Fruit fly (Drosophila melanogaster) whole organism, embryonic: ENCODE measurements around the gene CG3009.

Experiments
- Atf3 ChIP-seq: fragments of 200-800 bp; sonication (Bioruptor generic); optimal IDR thresholded peaks from 3 replicates; lab custom pipeline; 2016; ENCODE audit warnings: missing biosample characterization, missing genetic modification characterization
- CG10366 ChIP-seq: fragments of 200-800 bp; sonication (Bioruptor generic); IDR thresholded peaks from 2 replicates; pipeline ENCODE4 v1.3.6; 2022; ENCODE audit warnings: missing biosample characterization, missing genetic modification characterization
- CG10959 ChIP-seq: fragments of 200-800 bp; sonication (Bioruptor generic); IDR thresholded peaks from 2 replicates; pipeline ENCODE4 v1.3.6; 2022; ENCODE audit warnings: missing biosample characterization, missing genetic modification characterization
- CG11504 ChIP-seq: fragments of 200-800 bp; sonication (Bioruptor generic); optimal IDR thresholded peaks from 3 replicates; lab custom pipeline; 2019; ENCODE audit warnings: missing biosample characterization, mild to moderate bottlenecking, missing genetic modification characterization, moderate library complexity
- CG12071 ChIP-seq: fragments of 200-800 bp; sonication (Bioruptor generic); optimal IDR thresholded peaks from 3 replicates; lab custom pipeline; 2018; ENCODE audit warnings: missing biosample characterization, mild to moderate bottlenecking, missing genetic modification characterization
- CG13287 ChIP-seq: fragments of 200-800 bp; sonication (Bioruptor generic); IDR thresholded peaks from 2 replicates; pipeline ENCODE4 v1.3.6; 2022; ENCODE audit warnings: missing biosample characterization, missing genetic modification characterization; ENCODE audit not compliant: partially characterized antibody
- CG16815 ChIP-seq: fragments of 200-800 bp; sonication (Bioruptor generic); optimal IDR thresholded peaks from 3 replicates; lab custom pipeline; 2017; ENCODE audit warnings: missing biosample characterization, mild to moderate bottlenecking, missing genetic modification characterization
- CG2199 ChIP-seq: fragments of 200-800 bp; sonication (Bioruptor generic); IDR thresholded peaks from 3 replicates; pipeline ENCODE4 v1.3.6; 2022; ENCODE audit warnings: missing biosample characterization, missing genetic modification characterization
- CG32532 ChIP-seq: fragments of 200-800 bp; sonication (Bioruptor generic); IDR thresholded peaks from 2 replicates; pipeline ENCODE4 v1.3.6; 2022; ENCODE audit warnings: missing biosample characterization, missing genetic modification characterization
- CG32767 ChIP-seq: fragments of 200-800 bp; sonication (Bioruptor generic); IDR thresholded peaks from 2 replicates; pipeline ENCODE4 v1.3.6; 2022; ENCODE audit warnings: missing biosample characterization, missing genetic modification characterization
- CG33557 ChIP-seq: fragments of 200-800 bp; sonication (Bioruptor generic); optimal IDR thresholded peaks from 2 replicates; lab custom pipeline; 2019; ENCODE audit warnings: missing biosample characterization, mild to moderate bottlenecking, missing genetic modification characterization, moderate library complexity
- CG6175 ChIP-seq: fragments of 200-800 bp; sonication (Bioruptor generic); IDR thresholded peaks from 3 replicates; pipeline ENCODE4 v1.3.6; 2022; ENCODE audit warnings: missing biosample characterization, missing genetic modification characterization
- CG8478 ChIP-seq: fragments of >200 bp; optimal IDR thresholded peaks from 2 replicates; lab custom pipeline; 2018
- Doc2 ChIP-seq: fragments of 200-800 bp; sonication (Bioruptor generic); IDR thresholded peaks from 2 replicates; pipeline ENCODE4 v1.3.6; 2022; ENCODE audit warnings: missing biosample characterization, missing genetic modification characterization
- Drgx ChIP-seq: fragments of 200-800 bp; sonication (Bioruptor generic); IDR thresholded peaks from 2 replicates; pipeline ENCODE4 v1.3.6; 2022; ENCODE audit warnings: missing biosample characterization, missing genetic modification characterization
- Hand ChIP-seq: fragments of 200-800 bp; sonication (Bioruptor generic); optimal IDR thresholded peaks from 2 replicates; lab custom pipeline; 2017; ENCODE audit warnings: mild to moderate bottlenecking, missing biosample characterization, missing genetic modification reagents, missing genetic modification characterization
- Hmr ChIP-seq: fragments of 200-800 bp; sonication (Bioruptor generic); optimal IDR thresholded peaks from 3 replicates; lab custom pipeline; 2017; ENCODE audit warnings: mild to moderate bottlenecking, missing biosample characterization, missing genetic modification reagents, missing genetic modification characterization
- Hr3 ChIP-seq: fragments of 200-800 bp; sonication (Bioruptor generic); optimal IDR thresholded peaks from 3 replicates; lab custom pipeline; 2016; ENCODE audit warnings: missing biosample characterization, missing genetic modification characterization
- Hr51 ChIP-seq, 2 experiments: fragments of 200-800 bp; sonication (Bioruptor generic); optimal IDR thresholded peaks; 2 replicates in 1 of 2; 3 replicates in 1 of 2; lab custom pipeline; 2016 to 2018; ENCODE audit warnings: missing biosample characterization in 2 of 2, missing genetic modification characterization in 2 of 2, mild to moderate bottlenecking in 1 of 2, moderate library complexity in 1 of 2
- Jarid2 ChIP-seq: fragments of 200-800 bp; sonication (Bioruptor generic); optimal IDR thresholded peaks from 3 replicates; lab custom pipeline; 2017; ENCODE audit warnings: mild to moderate bottlenecking, missing biosample characterization, missing genetic modification reagents, missing genetic modification characterization
- Lhr ChIP-seq: fragments of 200-800 bp; sonication (Bioruptor generic); optimal IDR thresholded peaks from 3 replicates; lab custom pipeline; 2017; ENCODE audit warnings: mild to moderate bottlenecking, missing biosample characterization, missing genetic modification reagents, missing genetic modification characterization
- Lpt ChIP-seq: fragments of >200 bp; optimal IDR thresholded peaks from 2 replicates; lab custom pipeline; 2018; ENCODE audit warnings: missing biosample characterization, missing genetic modification characterization
- Max ChIP-seq: fragments of 200-800 bp; sonication (Bioruptor generic); optimal IDR thresholded peaks from 2 replicates; lab custom pipeline; 2016; ENCODE audit warnings: missing biosample characterization, mild to moderate bottlenecking, missing genetic modification characterization
- PHDP ChIP-seq: fragments of 200-800 bp; sonication (Bioruptor generic); optimal IDR thresholded peaks from 3 replicates; lab custom pipeline; 2018; ENCODE audit warnings: missing biosample characterization, mild to moderate bottlenecking, missing genetic modification characterization, moderate library complexity
- Poxn ChIP-seq: fragments of 200-800 bp; sonication (Bioruptor generic); IDR thresholded peaks from 2 replicates; pipeline ENCODE4 v1.3.6; 2022; ENCODE audit warnings: missing biosample characterization, missing genetic modification characterization
- Sox102F ChIP-seq: fragments of 200-800 bp; sonication (Bioruptor generic); optimal IDR thresholded peaks from 2 replicates; lab custom pipeline; 2018; ENCODE audit warnings: missing biosample characterization, mild to moderate bottlenecking, missing genetic modification characterization, moderate library complexity
- Sry-β ChIP-seq: fragments of 200-800 bp; sonication (Bioruptor generic); optimal IDR thresholded peaks from 2 replicates; lab custom pipeline; 2018; ENCODE audit warnings: missing biosample characterization, mild to moderate bottlenecking, missing genetic modification characterization, moderate library complexity
- Taf1 ChIP-seq: fragments of 200-800 bp; sonication (Bioruptor generic); IDR thresholded peaks from 2 replicates; pipeline ENCODE4 v1.3.6; 2022; ENCODE audit warnings: missing biosample characterization, missing genetic modification characterization
- YL-1 ChIP-seq: fragments of 200-800 bp; sonication (Bioruptor generic); optimal IDR thresholded peaks from 3 replicates; lab custom pipeline; 2017; ENCODE audit warnings: missing biosample characterization, mild to moderate bottlenecking, missing genetic modification characterization
- ato ChIP-seq: fragments of 200-800 bp; sonication (Bioruptor generic); IDR thresholded peaks from 2 replicates; pipeline ENCODE4 v1.3.6; 2022; ENCODE audit warnings: missing biosample characterization, missing genetic modification characterization; ENCODE audit not compliant: partially characterized antibody
- bowl ChIP-seq: fragments of 200-800 bp; sonication (Bioruptor generic); IDR thresholded peaks from 2 replicates; pipeline ENCODE4 v1.3.6; 2022; ENCODE audit warnings: missing biosample characterization, missing genetic modification characterization
- crc ChIP-seq: fragments of 200-800 bp; sonication (Bioruptor generic); optimal IDR thresholded peaks from 2 replicates; lab custom pipeline; 2016; ENCODE audit warnings: missing biosample characterization, missing genetic modification characterization
- croc ChIP-seq: fragments of 200-800 bp; sonication (Bioruptor generic); conservative IDR thresholded peaks from 3 replicates; pipeline ENCODE4 v1.3.6; 2022; ENCODE audit warnings: missing biosample characterization, missing genetic modification characterization
- dan ChIP-seq: fragments of 200-800 bp; sonication (Bioruptor generic); IDR thresholded peaks from 2 replicates; pipeline ENCODE4 v1.3.6; 2022; ENCODE audit warnings: missing biosample characterization, missing genetic modification characterization
- dati ChIP-seq: fragments of 200-800 bp; sonication (Bioruptor generic); IDR thresholded peaks from 2 replicates; pipeline ENCODE4 v1.3.6; 2022; ENCODE audit warnings: missing biosample characterization, missing genetic modification characterization
- dmrt99B ChIP-seq: fragments of 200-800 bp; sonication (Bioruptor generic); optimal IDR thresholded peaks from 2 replicates; lab custom pipeline; 2018; ENCODE audit warnings: missing biosample characterization, mild to moderate bottlenecking, missing genetic modification characterization, moderate library complexity
- emc ChIP-seq: fragments of 200-800 bp; sonication (Bioruptor generic); optimal IDR thresholded peaks from 2 replicates; lab custom pipeline; 2016; ENCODE audit warnings: missing biosample characterization, missing genetic modification characterization
- eve ChIP-seq, 2 experiments: fragments of >200 bp; optimal IDR thresholded peaks; 2 replicates each; lab custom pipeline; 2017; ENCODE audit warnings: missing biosample characterization in 2 of 2, missing genetic modification characterization in 2 of 2
- fd3F ChIP-seq: fragments of 200-800 bp; sonication (Bioruptor generic); optimal IDR thresholded peaks from 2 replicates; lab custom pipeline; 2018; ENCODE audit warnings: missing biosample characterization, mild to moderate bottlenecking, missing genetic modification characterization, moderate library complexity
- gem ChIP-seq: fragments of 200-800 bp; sonication (Bioruptor generic); optimal IDR thresholded peaks from 2 replicates; lab custom pipeline; 2019; ENCODE audit warnings: missing biosample characterization, mild to moderate bottlenecking, missing genetic modification characterization, moderate library complexity
- hth ChIP-seq: fragments of >200 bp; optimal IDR thresholded peaks from 2 replicates; lab custom pipeline; 2017; ENCODE audit warnings: inconsistent platforms
- insv ChIP-seq, 2 experiments: fragments of 200-800 bp; sonication (Bioruptor generic); optimal IDR thresholded peaks; 3 replicates each; lab custom pipeline; 2016 to 2018; ENCODE audit warnings: missing biosample characterization in 2 of 2, missing genetic modification characterization in 2 of 2
- mirr ChIP-seq: fragments of 200-800 bp; sonication (Bioruptor generic); optimal IDR thresholded peaks from 3 replicates; lab custom pipeline; 2018; ENCODE audit warnings: missing biosample characterization, mild to moderate bottlenecking, missing genetic modification characterization
- oc ChIP-seq: fragments of 200-800 bp; sonication (Bioruptor generic); optimal IDR thresholded peaks from 2 replicates; lab custom pipeline; 2018; ENCODE audit warnings: missing biosample characterization, mild to moderate bottlenecking, missing genetic modification characterization, moderate library complexity
- odd ChIP-seq: fragments of 200-800 bp; sonication (Bioruptor generic); optimal IDR thresholded peaks from 2 replicates; lab custom pipeline; 2017; ENCODE audit warnings: missing biosample characterization, mild to moderate bottlenecking, missing genetic modification characterization
- onecut ChIP-seq: fragments of 200-800 bp; sonication (Bioruptor generic); IDR thresholded peaks from 2 replicates; pipeline ENCODE4 v1.3.6; 2022; ENCODE audit warnings: missing biosample characterization, missing genetic modification characterization
- pita ChIP-seq: fragments of 200-800 bp; sonication (Bioruptor generic); optimal IDR thresholded peaks from 2 replicates; lab custom pipeline; 2017; ENCODE audit warnings: missing biosample characterization, mild to moderate bottlenecking, missing genetic modification characterization
- seq ChIP-seq: fragments of 200-800 bp; sonication (Bioruptor generic); IDR thresholded peaks from 2 replicates; pipeline ENCODE4 v1.3.6; 2022; ENCODE audit warnings: missing biosample characterization, missing genetic modification characterization
- sna ChIP-seq: fragments of 200-800 bp; sonication (Bioruptor generic); IDR thresholded peaks from 2 replicates; pipeline ENCODE4 v1.3.6; 2022; ENCODE audit warnings: missing biosample characterization, missing genetic modification characterization; ENCODE audit not compliant: partially characterized antibody
- vvl ChIP-seq: fragments of 200-800 bp; sonication (Bioruptor generic); IDR thresholded peaks from 2 replicates; pipeline ENCODE4 v1.3.6; 2022; ENCODE audit warnings: missing biosample characterization, missing genetic modification characterization
- yki ChIP-seq: fragments of >200 bp; optimal IDR thresholded peaks from 3 replicates; lab custom pipeline; 2018

Gene CG3009

DNA sequence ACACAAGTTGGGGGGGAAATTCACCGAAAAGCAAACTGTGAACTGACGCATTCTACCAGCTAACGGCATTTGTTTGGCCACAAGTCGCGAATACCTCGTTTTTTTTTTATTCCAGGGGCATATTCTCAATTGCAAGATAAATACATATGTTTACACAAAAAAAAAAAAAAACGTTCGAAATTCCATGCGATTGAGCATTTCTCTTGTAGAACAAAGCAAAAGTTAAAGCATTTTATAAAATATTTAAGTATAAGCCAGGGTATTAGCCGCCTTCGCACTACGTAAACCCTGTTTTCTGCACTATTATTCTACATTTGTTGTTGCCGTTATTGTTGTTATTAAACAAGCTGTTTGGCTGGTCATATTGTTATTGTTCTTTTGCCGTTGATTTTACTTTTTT, 52.2 kb downstream of the CG3009 start (continued):
- TF ChIP-seq Drgx (GFP tag; lab: Robert Waterston, UW) (peak; percentile 48), CG13287 (GFP tag; lab: Robert Waterston, UW) (no peak), dan (GFP tag; lab: Robert Waterston, UW) (no peak), fd3F (GFP tag; lab: Kevin White, UChicago) (peak; percentile 9), Doc2 (GFP tag; lab: Robert Waterston, UW) (no peak), CG10959 (GFP tag; lab: Robert Waterston, UW) (no peak), dati (GFP tag; lab: Robert Waterston, UW) (no peak), mirr (GFP tag; lab: Kevin White, UChicago) (no peak), hth (lab: Kevin White, UChicago) (no peak), gem (tag; lab: Kevin White, UChicago) (peak; percentile 50), CG32532 (GFP tag; lab: Robert Waterston, UW) (0 out of 2 replicates have a peak, but pooled peaks have one; percentile 34), CG6175 (no peak), Taf1 (GFP tag; lab: Robert Waterston, UW) (0 out of 2 replicates have a peak, but pooled peaks have one; percentile 17), onecut (GFP tag; lab: Robert Waterston, UW) (no peak), CG2199 (no peak), Lpt (GFP tag; lab: Kevin White, UChicago) (no peak), crc (peak; percentile 2), emc (GFP tag; lab: Kevin White, UChicago) (no peak), insv (GFP tag; optimal IDR thresholded peaks at IDR 0.05; lab: Kevin White, UChicago) (no peak), Hmr (GFP tag; lab: Kevin White, UChicago) (peak; percentile 33), Max (GFP tag; lab: Kevin White, UChicago) (no peak), odd (GFP tag; lab: Kevin White, UChicago) (no peak), CG16815 (GFP tag; lab: Kevin White, UChicago) (no peak), ato (GFP tag; lab: Robert Waterston, UW) (no peak), Atf3 (GFP tag; lab: Kevin White, UChicago) (no peak), CG10366 (GFP tag; lab: Robert Waterston, UW) (peak; percentile 38; the same call in 1 of the 2 replicates), sna (no peak), CG12071 (GFP tag; lab: Kevin White, UChicago) (no peak), dmrt99B (tag; lab: Kevin White, UChicago) (peak; percentile 10), CG11504 (peak; percentile 47), CG8478 (lab: Kevin White, UChicago) (no peak), YL-1 (GFP tag; lab: Kevin White, UChicago) (no peak), bowl (GFP tag; lab: Robert Waterston, UW) (no peak), eve (GFP tag; optimal IDR thresholded peaks at IDR 0.05; lab: Kevin White, UChicago) (peak in 1 of 2 experiments; percentile 5), CG33557 (GFP tag; lab: Kevin White, UChicago) (no peak), Hand (GFP tag; lab: Kevin White, UChicago) (no peak), yki (no peak), Hr3 (no peak), Lhr (no peak), Hr51 (GFP tag; optimal IDR thresholded peaks at IDR 0.05; lab: Kevin White, UChicago) (peak in 1 of 2 experiments; percentile 13), croc (no peak), oc (tag; lab: Kevin White, UChicago) (no peak), Poxn (no peak), CG32767 (GFP tag; lab: Robert Waterston, UW) (no peak), pita (GFP tag; lab: Kevin White, UChicago) (no peak), Sry-β (GFP tag; lab: Kevin White, UChicago) (no peak), Sox102F (peak; percentile 32), PHDP (tag; lab: Kevin White, UChicago) (peak; percentile 6), vvl (peak; percentile 25; the same call in 1 of the 2 replicates), seq (peak; percentile 59), Jarid2 (GFP tag; lab: Kevin White, UChicago) (no peak)
